Worm (Caenorhabditis elegans) whole organism, mixed stage, embryonic: Measurements from ENCODE around the gene B0304.4.

Experiments
- M03D4.4 ChIP-seq: sonication (generic microtip); optimal IDR thresholded peaks from 2 replicates; lab custom pipeline; 2017; ENCODE audit warnings: mild to moderate bottlenecking, missing genetic modification characterization, missing compliant biosample characterization
- blmp-1 ChIP-seq: fragments of 150-350 bp; optimal IDR thresholded peaks from 2 replicates; lab custom pipeline; 2014; ENCODE audit warnings: missing biosample characterization, missing genetic modification characterization
- elt-1 ChIP-seq: sonication (generic microtip); optimal IDR thresholded peaks from 2 replicates; lab custom pipeline; 2017; ENCODE audit warnings: missing genetic modification characterization, mild to moderate bottlenecking, missing compliant biosample characterization, antibody characterized with exemption, moderate library complexity, borderline replicate concordance; ENCODE audit not compliant: insufficient read depth
- elt-3 ChIP-seq: fragments of 150-350 bp; optimal IDR thresholded peaks from 2 replicates; lab custom pipeline; 2014; ENCODE audit warnings: missing biosample characterization, missing genetic modification characterization
- lsy-2 ChIP-seq: fragments of 150-350 bp; optimal IDR thresholded peaks from 2 replicates; lab custom pipeline; 2014; ENCODE audit warnings: missing biosample characterization, missing genetic modification characterization
- mab-5 ChIP-seq: fragments of 150-350 bp; optimal IDR thresholded peaks from 2 replicates; lab custom pipeline; 2014; ENCODE audit warnings: missing biosample characterization, missing genetic modification characterization
- nhr-12 ChIP-seq: fragments of 150-350 bp; optimal IDR thresholded peaks from 2 replicates; lab custom pipeline; 2014; ENCODE audit warnings: missing biosample characterization, missing genetic modification characterization
- nhr-237 ChIP-seq: fragments of 150-350 bp; optimal IDR thresholded peaks from 2 replicates; lab custom pipeline; 2014; ENCODE audit warnings: missing biosample characterization, missing genetic modification characterization
- pha-4 ChIP-seq: fragments of 150-350 bp; optimal IDR thresholded peaks from 2 replicates; lab custom pipeline; 2018; ENCODE audit warnings: missing biosample characterization, missing genetic modification reagents, missing genetic modification characterization
- snpc-4 ChIP-seq: fragments of 150-350 bp; optimal IDR thresholded peaks from 2 replicates; lab custom pipeline; 2014; ENCODE audit warnings: missing biosample characterization, missing genetic modification characterization
- unc-39 ChIP-seq: fragments of 150-350 bp; optimal IDR thresholded peaks from 2 replicates; lab custom pipeline; 2014; ENCODE audit warnings: missing biosample characterization, missing genetic modification characterization
- unc-62 ChIP-seq: fragments of 150-350 bp; optimal IDR thresholded peaks from 2 replicates; lab custom pipeline; 2014; ENCODE audit warnings: missing biosample characterization, missing genetic modification reagents, missing genetic modification characterization
- zip-8 ChIP-seq: fragments of 150-350 bp; optimal IDR thresholded peaks from 2 replicates; lab custom pipeline; 2014; ENCODE audit warnings: missing biosample characterization, missing genetic modification characterization
- ztf-11 ChIP-seq: fragments of 150-350 bp; optimal IDR thresholded peaks from 2 replicates; lab custom pipeline; 2014; ENCODE audit warnings: missing biosample characterization, missing genetic modification characterization

ce11 chrII:4494532-4494931 is 28.5 kb downstream of the B0304.4 start:
- TF ChIP-seq pha-4 (tag; lab: Kevin White, UChicago) (no peak), nhr-12 (tag; lab: Kevin White, UChicago) (no peak), unc-39 (tag; lab: Kevin White, UChicago) (no peak), elt-1 (tag; lab: Kevin White, UChicago) (no peak), nhr-237 (tag; lab: Kevin White, UChicago) (no peak), ztf-11 (tag; lab: Kevin White, UChicago) (no peak), blmp-1 (tag; lab: Kevin White, UChicago) (no peak), M03D4.4 (tag; lab: Kevin White, UChicago) (no peak), lsy-2 (tag; lab: Kevin White, UChicago) (no peak), unc-62 (GFP tag; lab: Kevin White, UChicago) (no peak), elt-3 (no peak), mab-5 (tag; lab: Kevin White, UChicago) (no peak), zip-8 (tag; lab: Kevin White, UChicago) (no peak), snpc-4 (no peak)
